Fruit fly (Drosophila melanogaster) whole organism, embryonic: Measurements from ENCODE around the gene CG11791.
A peak's percentile ranks its signal among the peaks of the same experiment; 100 is the strongest.

Experiments
- Adf1 ChIP-seq: fragments of 200-800 bp; sonication (Bioruptor generic); IDR thresholded peaks from 2 replicates; pipeline ENCODE4 v1.3.6; 2022; ENCODE audit warnings: missing biosample characterization, missing genetic modification characterization
- Asciz ChIP-seq: fragments of 200-800 bp; sonication (Bioruptor generic); optimal IDR thresholded peaks from 2 replicates; lab custom pipeline; 2017; ENCODE audit warnings: missing biosample characterization, mild to moderate bottlenecking, missing genetic modification characterization, missing genetic modification reagents
- Atf-2 ChIP-seq: fragments of 200-800 bp; sonication (Bioruptor generic); optimal IDR thresholded peaks from 2 replicates; lab custom pipeline; 2016; ENCODE audit warnings: missing biosample characterization, missing genetic modification characterization
- CG10267 ChIP-seq: fragments of 200-800 bp; sonication (Bioruptor generic); optimal IDR thresholded peaks from 2 replicates; lab custom pipeline; 2018; ENCODE audit warnings: missing biosample characterization, mild to moderate bottlenecking, missing genetic modification characterization, moderate library complexity
- CG13424 ChIP-seq: fragments of 200-800 bp; sonication (Bioruptor generic); optimal IDR thresholded peaks from 2 replicates; lab custom pipeline; 2019; ENCODE audit warnings: missing biosample characterization, mild to moderate bottlenecking, missing genetic modification characterization, moderate library complexity
- CG14014 ChIP-seq: fragments of 200-800 bp; sonication (Bioruptor generic); IDR thresholded peaks from 2 replicates; pipeline ENCODE4 v1.3.6; 2022; ENCODE audit warnings: missing biosample characterization, missing genetic modification characterization
- CG1647 ChIP-seq: fragments of 200-800 bp; sonication (Bioruptor generic); optimal IDR thresholded peaks from 3 replicates; lab custom pipeline; 2016; ENCODE audit warnings: missing biosample characterization, missing genetic modification characterization
- CG16813 ChIP-seq: fragments of 200-800 bp; sonication (Bioruptor generic); IDR thresholded peaks from 3 replicates; pipeline ENCODE4 v1.3.6; 2022; ENCODE audit warnings: missing biosample characterization, missing genetic modification characterization; ENCODE audit not compliant: partially characterized antibody
- CG16863 ChIP-seq: fragments of 200-800 bp; sonication (Bioruptor generic); optimal IDR thresholded peaks from 3 replicates; lab custom pipeline; 2016; ENCODE audit warnings: missing biosample characterization, missing genetic modification characterization
- CG17912 ChIP-seq: fragments of 200-800 bp; sonication (Bioruptor generic); optimal IDR thresholded peaks from 2 replicates; lab custom pipeline; 2018; ENCODE audit warnings: missing biosample characterization, mild to moderate bottlenecking, missing genetic modification characterization
- CG18011 ChIP-seq: fragments of 200-800 bp; sonication (Bioruptor generic); optimal IDR thresholded peaks from 2 replicates; lab custom pipeline; 2017; ENCODE audit warnings: missing biosample characterization, missing genetic modification characterization, mild to moderate bottlenecking, moderate library complexity, missing genotype
- CG2120 ChIP-seq: fragments of 200-800 bp; sonication (Bioruptor generic); optimal IDR thresholded peaks from 3 replicates; lab custom pipeline; 2016; ENCODE audit warnings: missing biosample characterization, missing genetic modification characterization
- CG30431 ChIP-seq: fragments of 200-800 bp; sonication (Bioruptor generic); optimal IDR thresholded peaks from 2 replicates; lab custom pipeline; 2017; ENCODE audit warnings: missing biosample characterization, missing genetic modification characterization
- CG33213 ChIP-seq: fragments of 200-800 bp; sonication (Bioruptor generic); optimal IDR thresholded peaks from 3 replicates; lab custom pipeline; 2016; ENCODE audit warnings: missing biosample characterization, missing genetic modification characterization
- CG42726 ChIP-seq: fragments of 200-800 bp; sonication (Bioruptor generic); IDR thresholded peaks from 2 replicates; pipeline ENCODE4 v1.3.6; 2022; ENCODE audit warnings: missing biosample characterization, missing genetic modification characterization; ENCODE audit not compliant: partially characterized antibody
- CG4617 ChIP-seq: fragments of 200-800 bp; sonication (Bioruptor generic); optimal IDR thresholded peaks from 3 replicates; lab custom pipeline; 2016; ENCODE audit warnings: missing biosample characterization, missing genetic modification characterization, borderline replicate concordance
- CG5245 ChIP-seq: fragments of 200-800 bp; sonication (Bioruptor generic); optimal IDR thresholded peaks from 3 replicates; lab custom pipeline; 2016; ENCODE audit warnings: missing biosample characterization, missing genetic modification characterization
- CG6854 ChIP-seq: fragments of 200-800 bp; sonication (Bioruptor generic); optimal IDR thresholded peaks from 3 replicates; lab custom pipeline; 2017; ENCODE audit warnings: missing biosample characterization, mild to moderate bottlenecking, missing genetic modification characterization
- CG7745 ChIP-seq: fragments of 200-800 bp; sonication (Bioruptor generic); optimal IDR thresholded peaks from 2 replicates; lab custom pipeline; 2018; ENCODE audit warnings: missing biosample characterization, mild to moderate bottlenecking, missing genetic modification characterization, moderate library complexity
- CG9609 ChIP-seq: fragments of 200-800 bp; sonication (Bioruptor generic); optimal IDR thresholded peaks from 3 replicates; lab custom pipeline; 2016; ENCODE audit warnings: missing biosample characterization, missing genetic modification characterization
- CHES-1-like ChIP-seq: fragments of 200-800 bp; sonication (Bioruptor generic); optimal IDR thresholded peaks from 2 replicates; lab custom pipeline; 2016; ENCODE audit warnings: missing biosample characterization, missing genetic modification characterization
- CoRest ChIP-seq: fragments of 200-800 bp; sonication (Bioruptor generic); optimal IDR thresholded peaks from 3 replicates; lab custom pipeline; 2018; ENCODE audit warnings: missing biosample characterization, mild to moderate bottlenecking, missing genetic modification characterization, moderate library complexity
- Elba2 ChIP-seq: fragments of 200-800 bp; sonication (Bioruptor generic); optimal IDR thresholded peaks from 3 replicates; lab custom pipeline; 2016; ENCODE audit warnings: missing biosample characterization, missing genetic modification characterization
- GATAe ChIP-seq: fragments of 200-800 bp; sonication (Bioruptor generic); conservative IDR thresholded peaks from 2 replicates; pipeline ENCODE4 v1.3.6; 2022; ENCODE audit warnings: missing biosample characterization, missing genetic modification characterization
- Gug ChIP-seq: fragments of 200-800 bp; sonication (Bioruptor generic); IDR thresholded peaks from 4 replicates; pipeline ENCODE4 v1.3.6; 2022; ENCODE audit warnings: missing biosample characterization, missing genetic modification characterization
- HLHmδ ChIP-seq: fragments of 200-800 bp; sonication (Bioruptor generic); optimal IDR thresholded peaks from 2 replicates; lab custom pipeline; 2018; ENCODE audit warnings: missing biosample characterization, mild to moderate bottlenecking, missing genetic modification characterization, moderate library complexity
- Hr39 ChIP-seq: fragments of >200 bp; optimal IDR thresholded peaks from 2 replicates; lab custom pipeline; 2017
- Hr51 ChIP-seq, 2 experiments: fragments of 200-800 bp; sonication (Bioruptor generic); optimal IDR thresholded peaks; 2 replicates in 1 of 2; 3 replicates in 1 of 2; lab custom pipeline; 2016 to 2018; ENCODE audit warnings: missing biosample characterization in 2 of 2, missing genetic modification characterization in 2 of 2, mild to moderate bottlenecking in 1 of 2, moderate library complexity in 1 of 2
- Meics ChIP-seq: fragments of 200-800 bp; sonication (Bioruptor generic); optimal IDR thresholded peaks from 2 replicates; lab custom pipeline; 2017; ENCODE audit warnings: missing biosample characterization, mild to moderate bottlenecking, missing genetic modification characterization
- Rfx ChIP-seq: fragments of 200-800 bp; sonication (Bioruptor generic); IDR thresholded peaks from 2 replicates; pipeline ENCODE4 v1.3.6; 2022; ENCODE audit warnings: missing biosample characterization, missing genetic modification characterization
- Spps ChIP-seq: fragments of 200-800 bp; sonication (Bioruptor generic); optimal IDR thresholded peaks from 2 replicates; lab custom pipeline; 2018; ENCODE audit warnings: missing biosample characterization, mild to moderate bottlenecking, missing genetic modification characterization
- Ssrp ChIP-seq: fragments of 200-800 bp; sonication (Bioruptor generic); optimal IDR thresholded peaks from 2 replicates; lab custom pipeline; 2018; ENCODE audit warnings: missing biosample characterization, mild to moderate bottlenecking, missing genetic modification characterization, moderate library complexity
- Tbp ChIP-seq: fragments of >200 bp; optimal IDR thresholded peaks from 2 replicates; lab custom pipeline; 2018; ENCODE audit warnings: missing biosample characterization, missing genetic modification characterization
- ap ChIP-seq: fragments of 200-800 bp; sonication (Bioruptor generic); IDR thresholded peaks from 2 replicates; pipeline ENCODE4 v1.3.6; 2022; ENCODE audit warnings: missing biosample characterization, missing genetic modification characterization
- chif ChIP-seq, 2 experiments: fragments of 200-800 bp; sonication (Bioruptor generic); optimal IDR thresholded peaks; 3 replicates each; lab custom pipeline; 2016; ENCODE audit warnings: missing biosample characterization in 2 of 2, missing genetic modification characterization in 2 of 2
- ci ChIP-seq: fragments of 200-800 bp; sonication (Bioruptor generic); IDR thresholded peaks from 3 replicates; pipeline ENCODE4 v1.3.6; 2022; ENCODE audit warnings: missing biosample characterization, missing genetic modification characterization
- disco-r ChIP-seq: fragments of 200-800 bp; sonication (Bioruptor generic); optimal IDR thresholded peaks from 2 replicates; lab custom pipeline; 2016; ENCODE audit warnings: missing biosample characterization, missing genetic modification characterization
- ewg ChIP-seq: fragments of 200-800 bp; sonication (Bioruptor generic); optimal IDR thresholded peaks from 3 replicates; lab custom pipeline; 2017; ENCODE audit warnings: mild to moderate bottlenecking, missing biosample characterization, missing genetic modification reagents, missing genetic modification characterization
- fru ChIP-seq: fragments of >200 bp; optimal IDR thresholded peaks from 2 replicates; lab custom pipeline; 2017
- knrl ChIP-seq: fragments of 200-800 bp; sonication (Bioruptor generic); IDR thresholded peaks from 3 replicates; pipeline ENCODE4 v1.3.6; 2022; ENCODE audit warnings: missing biosample characterization, missing genetic modification characterization; ENCODE audit not compliant: partially characterized antibody
- maf-S ChIP-seq: fragments of 200-800 bp; sonication (Bioruptor generic); optimal IDR thresholded peaks from 2 replicates; lab custom pipeline; 2016; ENCODE audit warnings: missing biosample characterization, missing genetic modification characterization
- nerfin-2 ChIP-seq: fragments of 200-800 bp; sonication (Bioruptor generic); IDR thresholded peaks from 2 replicates; pipeline ENCODE4 v1.3.6; 2022; ENCODE audit warnings: missing biosample characterization, missing genetic modification characterization; ENCODE audit not compliant: partially characterized antibody
- nmo ChIP-seq: fragments of 200-800 bp; sonication (Bioruptor generic); optimal IDR thresholded peaks from 2 replicates; lab custom pipeline; 2018; ENCODE audit warnings: missing biosample characterization, mild to moderate bottlenecking, missing genetic modification characterization, moderate library complexity
- org-1 ChIP-seq: fragments of 200-800 bp; sonication (Bioruptor generic); optimal IDR thresholded peaks from 2 replicates; lab custom pipeline; 2017; ENCODE audit warnings: missing biosample characterization, missing genetic modification characterization
- phol ChIP-seq: fragments of 200-800 bp; sonication (Bioruptor generic); optimal IDR thresholded peaks from 3 replicates; lab custom pipeline; 2018; ENCODE audit warnings: missing biosample characterization, mild to moderate bottlenecking, missing genetic modification characterization, moderate library complexity
- psq ChIP-seq: fragments of 200-800 bp; sonication (Bioruptor generic); optimal IDR thresholded peaks from 2 replicates; lab custom pipeline; 2017; ENCODE audit warnings: missing biosample characterization, missing genetic modification characterization
- slou ChIP-seq: fragments of 200-800 bp; sonication (Bioruptor generic); optimal IDR thresholded peaks from 3 replicates; lab custom pipeline; 2016; ENCODE audit warnings: missing biosample characterization, missing genetic modification characterization
- stwl ChIP-seq: fragments of 200-800 bp; sonication (Bioruptor generic); optimal IDR thresholded peaks from 3 replicates; lab custom pipeline; 2018; ENCODE audit warnings: missing biosample characterization, mild to moderate bottlenecking, missing genetic modification characterization, moderate library complexity
- usp ChIP-seq: fragments of >200 bp; optimal IDR thresholded peaks from 2 replicates; lab custom pipeline; 2017; ENCODE audit warnings: missing biosample characterization, missing genetic modification characterization
- z ChIP-seq: fragments of 200-800 bp; sonication (Bioruptor generic); IDR thresholded peaks from 3 replicates; pipeline ENCODE4 v1.3.6; 2022; ENCODE audit warnings: missing biosample characterization, missing genetic modification characterization
- zen2 ChIP-seq: fragments of 200-800 bp; sonication (Bioruptor generic); IDR thresholded peaks from 3 replicates; pipeline ENCODE4 v1.3.6; 2022; ENCODE audit warnings: missing biosample characterization, missing genetic modification characterization; ENCODE audit not compliant: partially characterized antibody

The CG11791 gene

dm6 chr3R:25039028-25039476, 10.4 kb upstream of the CG11791 start, which contains the start of the genes Ythdf and bai (continued):
- TF ChIP-seq zen2 (GFP tag; lab: Robert Waterston, UW) (no peak; the same call in 1 of the 3 replicates), HLHmδ (GFP tag; lab: Kevin White, UChicago) (no peak), GATAe (GFP tag; lab: Robert Waterston, UW) (no peak), slou (GFP tag; lab: Kevin White, UChicago) (peak; percentile 37), Rfx (GFP tag; lab: Robert Waterston, UW) (peak; percentile 55), nerfin-2 (GFP tag; lab: Robert Waterston, UW) (peak; percentile 56; the same call in 1 of the 2 replicates), CHES-1-like (GFP tag; lab: Kevin White, UChicago) (peak; percentile 61), ap (no peak), CG30431 (GFP tag; lab: Kevin White, UChicago) (no peak), CG7745 (no peak), Gug (GFP tag; lab: Robert Waterston, UW) (no peak), knrl (GFP tag; lab: Robert Waterston, UW) (peak; percentile 91), CG6854 (GFP tag; lab: Kevin White, UChicago) (no peak), CG16813 (peak; percentile 84), phol (tag; lab: Kevin White, UChicago) (peak; percentile 62), psq (peak; percentile 49), CG33213 (peak; percentile 23), CG18011 (GFP tag; lab: Kevin White, UChicago) (no peak), nmo (GFP tag; lab: Kevin White, UChicago) (peak; percentile 81), Hr51 (GFP tag; optimal IDR thresholded peaks at IDR 0.05; lab: Kevin White, UChicago) (peak in 1 of 2 experiments; percentile 52), Hr39 (no peak), Atf-2 (GFP tag; lab: Kevin White, UChicago) (no peak), CG9609 (GFP tag; lab: Kevin White, UChicago) (peak; percentile 21), CG16863 (GFP tag; lab: Kevin White, UChicago) (no peak), org-1 (no peak), CG42726 (GFP tag; lab: Robert Waterston, UW) (peak; percentile 82), disco-r (no peak), CoRest (tag; lab: Kevin White, UChicago) (no peak), Elba2 (GFP tag; lab: Kevin White, UChicago) (no peak), Tbp (GFP tag; lab: Kevin White, UChicago) (no peak), ewg (GFP tag; lab: Kevin White, UChicago) (peak; percentile 35), Asciz (GFP tag; lab: Kevin White, UChicago) (no peak), Adf1 (no peak), stwl (tag; lab: Kevin White, UChicago) (peak; percentile 54), CG17912 (no peak), Spps (no peak), ci (GFP tag; lab: Robert Waterston, UW) (no peak), CG2120 (GFP tag; lab: Kevin White, UChicago) (peak; percentile 81), fru (lab: Kevin White, UChicago) (no peak), CG10267 (tag; lab: Kevin White, UChicago) (peak; percentile 98), CG13424 (no peak), CG4617 (GFP tag; lab: Kevin White, UChicago) (peak; percentile 78), CG1647 (GFP tag; lab: Kevin White, UChicago) (peak; percentile 18), z (no peak), chif (GFP tag; optimal IDR thresholded peaks at IDR 0.05; lab: Kevin White, UChicago) (peak in 1 of 2 experiments; percentile 18), CG14014 (GFP tag; lab: Robert Waterston, UW) (no peak), usp (GFP tag; lab: Kevin White, UChicago) (no peak), maf-S (GFP tag; lab: Kevin White, UChicago) (peak; percentile 43), Meics (GFP tag; lab: Kevin White, UChicago) (no peak), CG5245 (GFP tag; lab: Kevin White, UChicago) (no peak), Ssrp (tag; lab: Kevin White, UChicago) (no peak)
